Worm (Caenorhabditis elegans) whole organism, L3 larva: ENCODE results near the gene arrd-26.

Experiments
- fkh-2 ChIP-seq: fragments of 150-350 bp; optimal IDR thresholded peaks from 2 replicates; lab custom pipeline; 2014; ENCODE audit warnings: missing biosample characterization, missing genetic modification reagents, missing genetic modification characterization
- nhr-25 ChIP-seq: sonication (generic microtip); optimal IDR thresholded peaks from 2 replicates; lab custom pipeline; 2017; ENCODE audit warnings: missing biosample characterization, missing genetic modification characterization

DNA sequence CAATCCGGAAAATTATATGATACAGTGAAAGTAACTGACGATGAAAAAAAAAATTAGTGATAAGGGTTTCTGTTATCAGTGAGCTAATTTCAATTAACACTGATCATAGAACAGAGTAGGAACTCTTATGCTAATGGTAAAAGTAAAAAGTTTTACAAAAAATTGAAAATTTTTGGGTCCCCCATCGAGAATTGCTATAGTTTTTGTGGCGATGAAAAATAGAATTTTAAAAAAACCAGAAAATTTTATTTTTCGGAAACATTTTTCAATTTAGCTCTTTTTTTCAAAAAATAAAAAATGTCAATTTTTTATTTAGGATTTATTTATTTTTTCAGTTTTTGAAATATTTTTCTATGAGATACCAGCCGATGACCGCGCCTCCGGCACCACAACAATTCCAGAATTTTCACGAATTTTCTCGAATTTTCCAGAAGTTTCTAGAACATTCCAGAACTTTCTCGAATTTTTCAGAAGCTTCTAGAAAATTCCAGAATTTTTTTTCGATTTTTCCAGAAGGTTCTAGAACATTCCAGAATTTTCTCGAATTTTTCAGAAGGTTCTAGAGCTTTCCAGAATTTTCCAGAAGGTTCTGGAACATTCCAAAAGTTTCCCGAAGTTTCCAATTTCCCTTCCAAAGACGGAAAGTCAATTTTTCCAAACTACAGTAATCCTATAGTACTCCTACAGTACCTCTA is 47.5 kb downstream of the arrd-26 start, which contains the start of gene C23H5.8:
- TF ChIP-seq fkh-2 (tag; lab: Kevin White, UChicago) (no peak), nhr-25 (no peak)
